Fruit fly (Drosophila melanogaster) whole organism, embryonic: ENCODE data around the gene CG17283.

ENCODE experiments used
- Abd-B ChIP-seq: fragments of 200-800 bp; sonication (Bioruptor generic); optimal IDR thresholded peaks from 2 replicates; lab custom pipeline; 2018; ENCODE audit warnings: missing biosample characterization, mild to moderate bottlenecking, missing genetic modification characterization, moderate library complexity
- Ada2b ChIP-seq: fragments of 200-800 bp; sonication (Bioruptor generic); IDR thresholded peaks from 2 replicates; pipeline ENCODE4 v1.3.6; 2022; ENCODE audit warnings: missing biosample characterization, missing genetic modification characterization
- Adf1 ChIP-seq: fragments of 200-800 bp; sonication (Bioruptor generic); IDR thresholded peaks from 2 replicates; pipeline ENCODE4 v1.3.6; 2022; ENCODE audit warnings: missing biosample characterization, missing genetic modification characterization
- Asciz ChIP-seq: fragments of 200-800 bp; sonication (Bioruptor generic); optimal IDR thresholded peaks from 2 replicates; lab custom pipeline; 2017; ENCODE audit warnings: missing biosample characterization, mild to moderate bottlenecking, missing genetic modification characterization, missing genetic modification reagents
- CG1024 ChIP-seq: fragments of 200-800 bp; sonication (Bioruptor generic); IDR thresholded peaks from 2 replicates; pipeline ENCODE4 v1.3.6; 2022; ENCODE audit warnings: missing biosample characterization, missing genetic modification characterization
- CG10267 ChIP-seq: fragments of 200-800 bp; sonication (Bioruptor generic); optimal IDR thresholded peaks from 2 replicates; lab custom pipeline; 2018; ENCODE audit warnings: missing biosample characterization, mild to moderate bottlenecking, missing genetic modification characterization, moderate library complexity
- CG10979 ChIP-seq: fragments of 200-800 bp; sonication (Bioruptor generic); optimal IDR thresholded peaks from 2 replicates; lab custom pipeline; 2018; ENCODE audit warnings: missing biosample characterization, mild to moderate bottlenecking, missing genetic modification characterization, moderate library complexity
- CG12104 ChIP-seq: fragments of 200-800 bp; sonication (Bioruptor generic); optimal IDR thresholded peaks from 3 replicates; lab custom pipeline; 2016; ENCODE audit warnings: missing biosample characterization, missing genetic modification characterization
- CG12236 ChIP-seq: fragments of 200-800 bp; sonication (Bioruptor generic); optimal IDR thresholded peaks from 2 replicates; lab custom pipeline; 2016; ENCODE audit warnings: missing biosample characterization, missing genetic modification characterization
- CG12744 ChIP-seq: fragments of 200-800 bp; sonication (Bioruptor generic); optimal IDR thresholded peaks from 2 replicates; lab custom pipeline; 2016; ENCODE audit warnings: missing biosample characterization, missing genetic modification characterization
- CG14667 ChIP-seq: fragments of 200-800 bp; sonication (Bioruptor generic); IDR thresholded peaks from 2 replicates; pipeline ENCODE4 v1.3.6; 2022; ENCODE audit warnings: missing biosample characterization, missing genetic modification characterization
- CG15514 ChIP-seq: fragments of 200-800 bp; sonication (Bioruptor generic); optimal IDR thresholded peaks from 3 replicates; lab custom pipeline; 2017; ENCODE audit warnings: missing biosample characterization, missing genetic modification characterization, mild to moderate bottlenecking, moderate library complexity, missing genetic modification reagents
- CG16815 ChIP-seq: fragments of 200-800 bp; sonication (Bioruptor generic); optimal IDR thresholded peaks from 3 replicates; lab custom pipeline; 2017; ENCODE audit warnings: missing biosample characterization, mild to moderate bottlenecking, missing genetic modification characterization
- CG17385 ChIP-seq: fragments of 200-800 bp; sonication (Bioruptor generic); optimal IDR thresholded peaks from 3 replicates; lab custom pipeline; 2018; ENCODE audit warnings: missing biosample characterization, mild to moderate bottlenecking, missing genetic modification characterization
- CG17912 ChIP-seq: fragments of 200-800 bp; sonication (Bioruptor generic); optimal IDR thresholded peaks from 2 replicates; lab custom pipeline; 2018; ENCODE audit warnings: missing biosample characterization, mild to moderate bottlenecking, missing genetic modification characterization
- CG18262 ChIP-seq: fragments of 200-800 bp; optimal IDR thresholded peaks from 3 replicates; lab custom pipeline; 2019; ENCODE audit warnings: missing biosample characterization, mild to moderate bottlenecking, missing genetic modification characterization, moderate library complexity
- CG2129 ChIP-seq: fragments of 200-800 bp; sonication (Bioruptor generic); IDR thresholded peaks from 2 replicates; pipeline ENCODE4 v1.3.6; 2022; ENCODE audit warnings: missing biosample characterization, missing genetic modification characterization; ENCODE audit not compliant: partially characterized antibody
- CG2199 ChIP-seq: fragments of 200-800 bp; sonication (Bioruptor generic); IDR thresholded peaks from 3 replicates; pipeline ENCODE4 v1.3.6; 2022; ENCODE audit warnings: missing biosample characterization, missing genetic modification characterization
- CG2202 ChIP-seq: fragments of 200-800 bp; sonication (Bioruptor generic); optimal IDR thresholded peaks from 2 replicates; lab custom pipeline; 2018; ENCODE audit warnings: missing biosample characterization, mild to moderate bottlenecking, missing genetic modification characterization
- CG2678 ChIP-seq: fragments of 200-800 bp; sonication (Bioruptor generic); optimal IDR thresholded peaks from 3 replicates; lab custom pipeline; 2019; ENCODE audit warnings: missing biosample characterization, mild to moderate bottlenecking, missing genetic modification characterization, moderate library complexity
- CG33557 ChIP-seq: fragments of 200-800 bp; sonication (Bioruptor generic); optimal IDR thresholded peaks from 2 replicates; lab custom pipeline; 2019; ENCODE audit warnings: missing biosample characterization, mild to moderate bottlenecking, missing genetic modification characterization, moderate library complexity
- CG3838 ChIP-seq: fragments of 200-800 bp; sonication (Bioruptor generic); optimal IDR thresholded peaks from 3 replicates; lab custom pipeline; 2016; ENCODE audit warnings: missing biosample characterization, missing genetic modification characterization
- CG6175 ChIP-seq: fragments of 200-800 bp; sonication (Bioruptor generic); IDR thresholded peaks from 3 replicates; pipeline ENCODE4 v1.3.6; 2022; ENCODE audit warnings: missing biosample characterization, missing genetic modification characterization
- CG6854 ChIP-seq: fragments of 200-800 bp; sonication (Bioruptor generic); optimal IDR thresholded peaks from 3 replicates; lab custom pipeline; 2017; ENCODE audit warnings: missing biosample characterization, mild to moderate bottlenecking, missing genetic modification characterization
- CG7928 ChIP-seq: fragments of 200-800 bp; sonication (Bioruptor generic); optimal IDR thresholded peaks from 2 replicates; lab custom pipeline; 2017; ENCODE audit warnings: missing biosample characterization, mild to moderate bottlenecking, missing genetic modification characterization
- CG8281 ChIP-seq: fragments of 200-800 bp; sonication (Bioruptor generic); optimal IDR thresholded peaks from 2 replicates; lab custom pipeline; 2018; ENCODE audit warnings: missing biosample characterization, mild to moderate bottlenecking, missing genetic modification characterization, moderate library complexity
- CTCF ChIP-seq: fragments of 200-800 bp; sonication (Bioruptor generic); optimal IDR thresholded peaks from 2 replicates; lab custom pipeline; 2017; ENCODE audit warnings: missing biosample characterization, mild to moderate bottlenecking, missing genetic modification characterization, moderate library complexity
- Dad ChIP-seq: fragments of 200-800 bp; sonication (Bioruptor generic); optimal IDR thresholded peaks from 3 replicates; lab custom pipeline; 2016; ENCODE audit warnings: missing biosample characterization, missing genetic modification characterization
- Doc3 ChIP-seq: fragments of 200-800 bp; sonication (Bioruptor generic); IDR thresholded peaks from 3 replicates; pipeline ENCODE4 v1.3.6; 2022; ENCODE audit warnings: missing biosample characterization, missing genetic modification characterization; ENCODE audit not compliant: partially characterized antibody
- Gsc ChIP-seq: fragments of 200-800 bp; sonication (Bioruptor generic); IDR thresholded peaks from 2 replicates; pipeline ENCODE4 v1.3.6; 2022; ENCODE audit warnings: missing biosample characterization, missing genetic modification characterization
- Hmx ChIP-seq: fragments of 200-800 bp; sonication (Bioruptor generic); optimal IDR thresholded peaks from 2 replicates; lab custom pipeline; 2016; ENCODE audit warnings: missing biosample characterization, missing genetic modification characterization
- Hr3 ChIP-seq: fragments of 200-800 bp; sonication (Bioruptor generic); optimal IDR thresholded peaks from 3 replicates; lab custom pipeline; 2016; ENCODE audit warnings: missing biosample characterization, missing genetic modification characterization
- Hr39 ChIP-seq: fragments of >200 bp; optimal IDR thresholded peaks from 2 replicates; lab custom pipeline; 2017
- Vsx1 ChIP-seq: fragments of 200-800 bp; sonication (Bioruptor generic); optimal IDR thresholded peaks from 2 replicates; lab custom pipeline; 2017; ENCODE audit warnings: missing biosample characterization, mild to moderate bottlenecking, missing genetic modification characterization, missing genetic modification reagents
- aop ChIP-seq: fragments of 200-800 bp; sonication (Bioruptor generic); IDR thresholded peaks from 2 replicates; pipeline ENCODE4 v1.3.6; 2022; ENCODE audit warnings: missing biosample characterization, missing genetic modification characterization
- cg ChIP-seq: fragments of 200-800 bp; sonication (Bioruptor generic); optimal IDR thresholded peaks from 3 replicates; lab custom pipeline; 2019; ENCODE audit warnings: missing biosample characterization, mild to moderate bottlenecking, missing genetic modification characterization, moderate library complexity
- chm ChIP-seq: fragments of 200-800 bp; sonication (Bioruptor generic); IDR thresholded peaks from 2 replicates; pipeline ENCODE4 v1.3.6; 2022; ENCODE audit warnings: missing biosample characterization, missing genetic modification characterization
- esg ChIP-seq: fragments of 200-800 bp; sonication (Bioruptor generic); conservative IDR thresholded peaks from 2 replicates; pipeline ENCODE4 v1.3.6; 2022; ENCODE audit warnings: missing biosample characterization, missing genetic modification characterization
- inv ChIP-seq: fragments of 200-800 bp; sonication (Bioruptor generic); IDR thresholded peaks from 2 replicates; pipeline ENCODE4 v1.3.6; 2022; ENCODE audit warnings: missing biosample characterization, missing genetic modification characterization; ENCODE audit not compliant: partially characterized antibody
- jigr1 ChIP-seq: fragments of 200-800 bp; sonication (Bioruptor generic); IDR thresholded peaks from 3 replicates; pipeline ENCODE4 v1.3.6; 2022; ENCODE audit warnings: missing biosample characterization, missing genetic modification characterization
- kay ChIP-seq: fragments of 200-800 bp; sonication (Bioruptor generic); optimal IDR thresholded peaks from 2 replicates; lab custom pipeline; 2016; ENCODE audit warnings: missing biosample characterization, missing genetic modification characterization
- nom ChIP-seq: fragments of 200-800 bp; sonication (Bioruptor generic); optimal IDR thresholded peaks from 2 replicates; lab custom pipeline; 2017; ENCODE audit warnings: missing biosample characterization, missing genetic modification characterization, mild to moderate bottlenecking, moderate library complexity, missing genetic modification reagents
- otp ChIP-seq: fragments of 200-800 bp; sonication (Bioruptor generic); IDR thresholded peaks from 3 replicates; pipeline ENCODE4, ENCODE4 v1.3.6; 2022; ENCODE audit warnings: missing biosample characterization, missing genetic modification characterization
- peb ChIP-seq: fragments of 200-800 bp; sonication (Bioruptor generic); IDR thresholded peaks from 2 replicates; pipeline ENCODE4 v1.3.6; 2022; ENCODE audit warnings: missing biosample characterization, missing genetic modification characterization
- phol ChIP-seq: fragments of 200-800 bp; sonication (Bioruptor generic); optimal IDR thresholded peaks from 3 replicates; lab custom pipeline; 2018; ENCODE audit warnings: missing biosample characterization, mild to moderate bottlenecking, missing genetic modification characterization, moderate library complexity
- pnt ChIP-seq: fragments of 200-800 bp; sonication (Bioruptor generic); optimal IDR thresholded peaks from 3 replicates; lab custom pipeline; 2016; ENCODE audit warnings: missing biosample characterization, missing genetic modification characterization
- sug ChIP-seq: fragments of 200-800 bp; optimal IDR thresholded peaks from 2 replicates; lab custom pipeline; 2019; ENCODE audit warnings: missing biosample characterization, mild to moderate bottlenecking, missing genetic modification characterization, moderate library complexity
- tna ChIP-seq: fragments of 200-800 bp; sonication (Bioruptor generic); IDR thresholded peaks from 2 replicates; pipeline ENCODE4 v1.3.6; 2022; ENCODE audit warnings: missing biosample characterization, missing genetic modification characterization; ENCODE audit not compliant: partially characterized antibody
- twi ChIP-seq: fragments of 200-800 bp; optimal IDR thresholded peaks from 2 replicates; lab custom pipeline; 2019; ENCODE audit warnings: missing biosample characterization, mild to moderate bottlenecking, missing genetic modification characterization, moderate library complexity
- zfh1 ChIP-seq: fragments of 200-800 bp; sonication (Bioruptor generic); IDR thresholded peaks from 3 replicates; pipeline ENCODE4 v1.3.6; 2022; ENCODE audit warnings: missing biosample characterization, missing genetic modification characterization

Gene CG17283

DNA sequence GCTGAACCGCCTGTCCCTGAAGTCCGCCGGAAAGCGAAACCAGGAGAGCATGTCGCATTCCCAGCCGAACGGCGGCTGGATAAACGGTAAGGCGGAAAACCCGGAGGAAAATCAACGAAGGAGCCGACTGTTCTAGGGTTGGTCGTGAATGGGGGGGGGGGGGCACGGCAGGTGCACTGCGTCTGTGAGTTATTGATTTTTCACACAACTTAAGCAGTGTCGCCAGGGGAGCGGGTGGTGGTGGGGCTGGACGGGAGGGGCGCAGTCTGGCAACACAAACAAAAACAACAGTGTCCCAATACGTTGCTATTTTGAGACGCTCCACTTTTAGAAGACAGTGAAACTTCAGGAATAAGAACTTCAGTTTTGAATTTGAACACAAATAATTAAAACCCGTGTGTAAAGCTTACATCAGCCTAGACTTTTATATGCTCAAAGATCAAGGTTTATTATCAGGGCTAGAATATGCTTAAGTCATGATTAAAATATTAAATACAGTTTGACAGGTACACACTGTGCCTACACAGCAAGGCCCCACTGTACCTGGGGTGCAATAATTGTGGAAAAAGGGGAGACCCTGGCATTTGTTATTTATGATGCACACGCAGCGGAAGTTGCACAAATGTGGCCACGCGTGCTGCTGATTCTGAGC, 21.4 kb upstream of the CG17283 start (continued):
- TF ChIP-seq CG2199 (GFP tag; lab: Robert Waterston, UW), result peak; percentile 43; the same call in 1 of the 3 replicates
- TF ChIP-seq CG10979 (tag; lab: Kevin White, UChicago), result peak; percentile 80
- TF ChIP-seq CG7928 (GFP tag; lab: Kevin White, UChicago), result no peak
- peak; percentile 11 for TF ChIP-seq sug
- no peak for TF ChIP-seq tna (GFP tag; lab: Robert Waterston, UW)
- TF ChIP-seq esg (GFP tag; lab: Robert Waterston, UW), result peak; percentile 80
- TF ChIP-seq CG15514 (GFP tag; lab: Kevin White, UChicago), result no peak
- no peak for TF ChIP-seq Hmx (GFP tag; lab: Kevin White, UChicago)
- peak; percentile 35 for TF ChIP-seq twi (tag; lab: Kevin White, UChicago)
- no peak for TF ChIP-seq CG12744 (GFP tag; lab: Kevin White, UChicago)
- no peak for TF ChIP-seq inv (GFP tag; lab: Robert Waterston, UW)
- TF ChIP-seq CG33557, result peak; percentile 10
- peak; percentile 51 for TF ChIP-seq CG8281 (tag; lab: Kevin White, UChicago)
- no peak for TF ChIP-seq CG17912 (GFP tag; lab: Kevin White, UChicago)
- peak; percentile 64 for TF ChIP-seq CG17385 (GFP tag; lab: Kevin White, UChicago)
- peak; percentile 72 for TF ChIP-seq CG14667
- no peak for TF ChIP-seq kay (GFP tag; lab: Kevin White, UChicago)
- peak; percentile 84 for TF ChIP-seq phol (tag; lab: Kevin White, UChicago)
- TF ChIP-seq CG1024 (GFP tag; lab: Robert Waterston, UW), result peak; percentile 28; the same call in 1 of the 2 replicates
- peak; percentile 76 for TF ChIP-seq otp
- no peak for TF ChIP-seq CG2129 (GFP tag; lab: Robert Waterston, UW)
- TF ChIP-seq Dad (GFP tag; lab: Kevin White, UChicago), result peak; percentile 17
- TF ChIP-seq aop, result peak; percentile 42; the same call in 1 of the 2 replicates
- peak; percentile 63 for TF ChIP-seq Ada2b (GFP tag; lab: Robert Waterston, UW)
- TF ChIP-seq Abd-B (GFP tag; lab: Kevin White, UChicago), result peak; percentile 30
- TF ChIP-seq CG12104 (GFP tag; lab: Kevin White, UChicago), result peak; percentile 29
- TF ChIP-seq peb (GFP tag; lab: Robert Waterston, UW), result peak; percentile 44; the same call in 1 of the 2 replicates
- peak; percentile 32 for TF ChIP-seq pnt (GFP tag; lab: Kevin White, UChicago)
- TF ChIP-seq Adf1 (GFP tag; lab: Robert Waterston, UW), result no peak
- peak; percentile 85 for TF ChIP-seq zfh1 (GFP tag; lab: Robert Waterston, UW)
- peak; percentile 55; the same call in 1 of the 2 replicates for TF ChIP-seq Gsc (GFP tag; lab: Robert Waterston, UW)
- peak; percentile 76 for TF ChIP-seq Asciz (GFP tag; lab: Kevin White, UChicago)
- TF ChIP-seq jigr1 (GFP tag; lab: Robert Waterston, UW), result no peak
- no peak for TF ChIP-seq CTCF (GFP tag; lab: Kevin White, UChicago)
- no peak for TF ChIP-seq CG6175 (GFP tag; lab: Robert Waterston, UW)
- no peak for TF ChIP-seq CG3838
- TF ChIP-seq CG18262, result peak; percentile 81
- TF ChIP-seq CG10267 (tag; lab: Kevin White, UChicago), result peak; percentile 34
- peak; percentile 82 for TF ChIP-seq CG2678 (tag; lab: Kevin White, UChicago)
- TF ChIP-seq Hr39 (lab: Kevin White, UChicago), result no peak
- TF ChIP-seq CG16815 (GFP tag; lab: Kevin White, UChicago), result peak; percentile 35
- peak; percentile 31 for TF ChIP-seq CG12236 (GFP tag; lab: Kevin White, UChicago)
- peak; percentile 42 for TF ChIP-seq Vsx1
- TF ChIP-seq Doc3 (GFP tag; lab: Robert Waterston, UW), result no peak
- peak; percentile 81 for TF ChIP-seq chm (GFP tag; lab: Robert Waterston, UW)
- TF ChIP-seq CG6854 (GFP tag; lab: Kevin White, UChicago), result no peak
- TF ChIP-seq CG2202 (tag; lab: Kevin White, UChicago), result peak; percentile 20
- TF ChIP-seq Hr3, result peak; percentile 62
- no peak for TF ChIP-seq cg (GFP tag; lab: Kevin White, UChicago)
- TF ChIP-seq nom (GFP tag; lab: Kevin White, UChicago), result peak; percentile 29
